Fruit fly (Drosophila melanogaster): ENCODE results near the gene Tdh.
A peak's percentile ranks its signal among the peaks of the same experiment; 100 is the strongest.

The Tdh gene

dm6 chr3L:20516519-20517178, 49.9 kb downstream of the Tdh start (continued):
- TF ChIP-seq CG12071 (GFP tag; optimal IDR thresholded peaks at IDR 0.05): peak; percentile 41
- peak; percentile 38; the same call in 1 of the 2 replicates for TF ChIP-seq sisA (GFP tag; IDR thresholded peaks at IDR 0.05)
- no peak for TF ChIP-seq Dref (GFP tag; IDR thresholded peaks at IDR 0.05)
- TF ChIP-seq caup (GFP tag; optimal IDR thresholded peaks at IDR 0.05; ENCODE audit: severe bottlenecking): peak; percentile 4
- TF ChIP-seq Xrp1 (GFP tag; IDR thresholded peaks at IDR 0.05): peak; percentile 74
- TF ChIP-seq Dek (tag; optimal IDR thresholded peaks at IDR 0.05): no peak
- TF ChIP-seq danr (GFP tag; IDR thresholded peaks at IDR 0.05): no peak
- TF ChIP-seq CG10959 (GFP tag; IDR thresholded peaks at IDR 0.05): peak; percentile 10; the same call in 1 of the 2 replicates
- peak; percentile 32; the same call in 1 of the 2 replicates for TF ChIP-seq E2f1 (GFP tag; IDR thresholded peaks at IDR 0.05)
- peak; percentile 49 for TF ChIP-seq pros (GFP tag; optimal IDR thresholded peaks at IDR 0.05)
- TF ChIP-seq CG34376 (GFP tag; optimal IDR thresholded peaks at IDR 0.05): peak; percentile 16
- TF ChIP-seq CG18011 (GFP tag; optimal IDR thresholded peaks at IDR 0.05): no peak
- peak; percentile 7 for TF ChIP-seq CG2116 (GFP tag; optimal IDR thresholded peaks at IDR 0.05)
- peak; percentile 97 for TF ChIP-seq CG2199 (GFP tag; IDR thresholded peaks at IDR 0.05)
- peak; percentile 61 for TF ChIP-seq Deaf1 (tag; optimal IDR thresholded peaks at IDR 0.05)
- no peak for TF ChIP-seq CG5953 (GFP tag; IDR thresholded peaks at IDR 0.05)
- no peak for TF ChIP-seq CG2129 (GFP tag; IDR thresholded peaks at IDR 0.05; ENCODE audit: partially characterized antibody)
- TF ChIP-seq pum (GFP tag; optimal IDR thresholded peaks at IDR 0.05): no peak
- TF ChIP-seq pho (GFP tag; optimal IDR thresholded peaks at IDR 0.05): no peak
- no peak for TF ChIP-seq sr (GFP tag; IDR thresholded peaks at IDR 0.05)
- no peak for TF ChIP-seq Dad (GFP tag; optimal IDR thresholded peaks at IDR 0.05)
- no peak for TF ChIP-seq Awh (GFP tag; IDR thresholded peaks at IDR 0.05)
- no peak for TF ChIP-seq Eip74EF (GFP tag; optimal IDR thresholded peaks at IDR 0.05)
- no peak for TF ChIP-seq Ets65A (GFP tag)
- no peak for TF ChIP-seq Sin3A (optimal IDR thresholded peaks at IDR 0.05)
- TF ChIP-seq NFAT (GFP tag; IDR thresholded peaks at IDR 0.05): no peak
- no peak for TF ChIP-seq GATAe (GFP tag; conservative IDR thresholded peaks at IDR 0.05)
- TF ChIP-seq CTCF (GFP tag; optimal IDR thresholded peaks at IDR 0.05): no peak
- no peak for TF ChIP-seq CG18476 (GFP tag; optimal IDR thresholded peaks at IDR 0.05)
- TF ChIP-seq CG3995 (GFP tag; optimal IDR thresholded peaks at IDR 0.05): no peak
- TF ChIP-seq CG4617 (GFP tag; optimal IDR thresholded peaks at IDR 0.05; ENCODE audit: borderline replicate concordance): no peak
- TF ChIP-seq lilli (GFP tag; optimal IDR thresholded peaks at IDR 0.05): no peak
- TF ChIP-seq dati (GFP tag; IDR thresholded peaks at IDR 0.05): no peak
- TF ChIP-seq Sry-δ (GFP tag; optimal IDR thresholded peaks at IDR 0.05): no peak
- peak; percentile 13; the same call in 1 of the 2 replicates for TF ChIP-seq stc (GFP tag; IDR thresholded peaks at IDR 0.05)
- no peak for TF ChIP-seq Dll (GFP tag; IDR thresholded peaks at IDR 0.05; ENCODE audit: partially characterized antibody)
- no peak for TF ChIP-seq trh (GFP tag; optimal IDR thresholded peaks at IDR 0.05)

- peak; percentile 61 for TF ChIP-seq CG3163 (GFP tag; optimal IDR thresholded peaks at IDR 0.05)
- peak; percentile 91 for TF ChIP-seq CG1832 (GFP tag; optimal IDR thresholded peaks at IDR 0.05)
- peak; percentile 73 for TF ChIP-seq kay (GFP tag; optimal IDR thresholded peaks at IDR 0.05)
- no peak for TF ChIP-seq mirr (GFP tag; optimal IDR thresholded peaks at IDR 0.05)
- TF ChIP-seq Deaf1 (tag; optimal IDR thresholded peaks at IDR 0.05): peak; percentile 77
- no peak for TF ChIP-seq chn (GFP tag; optimal IDR thresholded peaks at IDR 0.05)
- no peak for TF ChIP-seq Hr78 (GFP tag; optimal IDR thresholded peaks at IDR 0.05)
- TF ChIP-seq CG1529 (GFP tag; optimal IDR thresholded peaks at IDR 0.05): no peak
- peak; percentile 96 for TF ChIP-seq CG15479 (GFP tag; optimal IDR thresholded peaks at IDR 0.05)
- no peak for TF ChIP-seq Dfd (GFP tag; optimal IDR thresholded peaks at IDR 0.05)
- no peak for TF ChIP-seq CG11456 (GFP tag; IDR thresholded peaks at IDR 0.05)
- no peak for TF ChIP-seq lmd (GFP tag; IDR thresholded peaks at IDR 0.05)
- TF ChIP-seq ERR (GFP tag; optimal IDR thresholded peaks at IDR 0.05): no peak
- TF ChIP-seq CG15696 (tag; optimal IDR thresholded peaks at IDR 0.05): no peak
- peak; percentile 64 for TF ChIP-seq sens (GFP tag)
- TF ChIP-seq CG10366 (GFP tag; IDR thresholded peaks at IDR 0.05): no peak
- no peak for TF ChIP-seq CG2889 (GFP tag; IDR thresholded peaks at IDR 0.05)
Observed at dm6 chr3L:20517179-20517834, 50.6 kb downstream of the Tdh start.
